Worm (Caenorhabditis elegans) whole organism, L3 larva: ENCODE measurements around the gene K01B6.3.

ENCODE experiments used
- R02D3.7 ChIP-seq: fragments of 150-350 bp; optimal IDR thresholded peaks from 2 replicates; lab custom pipeline; 2014; ENCODE audit warnings: missing biosample characterization, missing genetic modification characterization
- egl-5 ChIP-seq: fragments of 150-350 bp; optimal IDR thresholded peaks from 2 replicates; lab custom pipeline; 2017; ENCODE audit warnings: missing biosample characterization, missing genetic modification reagents, missing genetic modification characterization, inconsistent platforms
- fos-1 ChIP-seq: fragments of 150-350 bp; optimal IDR thresholded peaks from 2 replicates; lab custom pipeline; 2014; ENCODE audit warnings: missing biosample characterization, missing genetic modification characterization
- nhr-11 ChIP-seq: fragments of 150-350 bp; optimal IDR thresholded peaks from 2 replicates; lab custom pipeline; 2014; ENCODE audit warnings: missing biosample characterization, missing genetic modification characterization
- skn-1 ChIP-seq: fragments of 150-350 bp; optimal IDR thresholded peaks from 2 replicates; lab custom pipeline; 2014; ENCODE audit warnings: missing biosample characterization, missing genetic modification characterization
- tbx-2 ChIP-seq: sonication (generic microtip); optimal IDR thresholded peaks from 2 replicates; lab custom pipeline; 2016; ENCODE audit warnings: mild to moderate bottlenecking, missing genetic modification characterization, missing compliant biosample characterization
- unc-62 ChIP-seq: fragments of 150-350 bp; sonication (generic microtip); optimal IDR thresholded peaks from 4 replicates; lab custom pipeline; 2014; ENCODE audit warnings: missing biosample characterization, missing genetic modification reagents, missing genetic modification characterization

DNA sequence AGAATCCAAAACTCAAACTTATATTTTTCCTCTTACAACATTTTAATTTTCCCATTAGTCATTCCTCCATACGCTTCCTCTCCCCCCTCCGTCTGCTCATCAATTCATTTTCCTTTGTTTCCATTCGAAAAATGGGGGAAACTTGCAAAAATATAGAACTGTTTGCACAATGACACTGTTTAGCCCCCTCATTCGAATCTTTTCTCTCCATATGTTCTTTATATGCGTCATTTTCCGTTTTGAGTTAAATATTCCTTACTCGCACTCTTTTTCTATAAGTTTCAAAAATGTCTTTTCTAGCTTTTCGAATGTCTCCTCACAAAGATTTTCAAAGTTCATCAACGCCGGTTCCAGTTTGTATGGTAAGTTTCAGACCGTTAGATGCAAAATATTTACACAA lies 43.1 kb upstream of the K01B6.3 start, which contains the start of gene M01A8.1:
- TF ChIP-seq egl-5 (tag; lab: Kevin White, UChicago) (no peak), R02D3.7 (tag; lab: Kevin White, UChicago) (no peak), skn-1 (tag; lab: Kevin White, UChicago) (no peak), nhr-11 (tag; lab: Kevin White, UChicago) (no peak), tbx-2 (tag; lab: Kevin White, UChicago) (no peak), unc-62 (GFP tag; lab: Kevin White, UChicago) (no peak), fos-1 (tag; lab: Kevin White, UChicago) (no peak)
